Fruit fly (Drosophila melanogaster) whole organism, embryonic: ENCODE results near the gene CBP.

Experiments used
- Adf1 ChIP-seq: fragments of 200-800 bp; sonication (Bioruptor generic); IDR thresholded peaks from 2 replicates; pipeline ENCODE4 v1.3.6; 2022; ENCODE audit warnings: missing biosample characterization, missing genetic modification characterization
- Blimp-1 ChIP-seq: fragments of 200-800 bp; sonication (Bioruptor generic); optimal IDR thresholded peaks from 3 replicates; lab custom pipeline; 2018; ENCODE audit warnings: missing biosample characterization, missing genetic modification characterization, mild to moderate bottlenecking, moderate library complexity, missing genetic modification reagents
- CG10147 ChIP-seq: fragments of 200-800 bp; sonication (Bioruptor generic); optimal IDR thresholded peaks from 2 replicates; lab custom pipeline; 2019; ENCODE audit warnings: missing biosample characterization, mild to moderate bottlenecking, missing genetic modification characterization, moderate library complexity
- CG12071 ChIP-seq: fragments of 200-800 bp; sonication (Bioruptor generic); optimal IDR thresholded peaks from 3 replicates; lab custom pipeline; 2018; ENCODE audit warnings: missing biosample characterization, mild to moderate bottlenecking, missing genetic modification characterization
- CG12236 ChIP-seq: fragments of 200-800 bp; sonication (Bioruptor generic); optimal IDR thresholded peaks from 2 replicates; lab custom pipeline; 2016; ENCODE audit warnings: missing biosample characterization, missing genetic modification characterization
- CG12659 ChIP-seq: fragments of 200-800 bp; sonication (Bioruptor generic); optimal IDR thresholded peaks from 3 replicates; lab custom pipeline; 2017; ENCODE audit warnings: mild to moderate bottlenecking, missing biosample characterization, missing genetic modification reagents, missing genetic modification characterization
- CG13624 ChIP-seq: fragments of 200-800 bp; sonication (Bioruptor generic); optimal IDR thresholded peaks from 2 replicates; lab custom pipeline; 2016; ENCODE audit warnings: missing biosample characterization, missing genetic modification characterization
- CG14667 ChIP-seq: fragments of 200-800 bp; sonication (Bioruptor generic); IDR thresholded peaks from 2 replicates; pipeline ENCODE4 v1.3.6; 2022; ENCODE audit warnings: missing biosample characterization, missing genetic modification characterization
- CG17568 ChIP-seq: fragments of 200-800 bp; sonication (Bioruptor generic); optimal IDR thresholded peaks from 2 replicates; lab custom pipeline; 2018; ENCODE audit warnings: missing biosample characterization, mild to moderate bottlenecking, missing genetic modification characterization, moderate library complexity
- CG17802 ChIP-seq: fragments of 200-800 bp; sonication (Bioruptor generic); optimal IDR thresholded peaks from 2 replicates; lab custom pipeline; 2018; ENCODE audit warnings: missing biosample characterization, mild to moderate bottlenecking, missing genetic modification characterization, moderate library complexity
- CG2202 ChIP-seq: fragments of 200-800 bp; sonication (Bioruptor generic); optimal IDR thresholded peaks from 2 replicates; lab custom pipeline; 2018; ENCODE audit warnings: missing biosample characterization, mild to moderate bottlenecking, missing genetic modification characterization
- CG2889 ChIP-seq: fragments of 200-800 bp; sonication (Bioruptor generic); IDR thresholded peaks from 3 replicates; pipeline ENCODE4 v1.3.6; 2022; ENCODE audit warnings: missing biosample characterization, missing genetic modification characterization
- CG33557 ChIP-seq: fragments of 200-800 bp; sonication (Bioruptor generic); optimal IDR thresholded peaks from 2 replicates; lab custom pipeline; 2019; ENCODE audit warnings: missing biosample characterization, mild to moderate bottlenecking, missing genetic modification characterization, moderate library complexity
- CG4730 ChIP-seq: fragments of 200-800 bp; sonication (Bioruptor generic); IDR thresholded peaks from 2 replicates; pipeline ENCODE4 v1.3.6; 2022; ENCODE audit warnings: missing biosample characterization, missing genetic modification characterization
- CG6791 ChIP-seq: fragments of 200-800 bp; sonication (Bioruptor generic); IDR thresholded peaks from 3 replicates; pipeline ENCODE4 v1.3.6; 2022; ENCODE audit warnings: missing biosample characterization, missing genetic modification characterization; ENCODE audit not compliant: partially characterized antibody
- CG6854 ChIP-seq: fragments of 200-800 bp; sonication (Bioruptor generic); optimal IDR thresholded peaks from 3 replicates; lab custom pipeline; 2017; ENCODE audit warnings: missing biosample characterization, mild to moderate bottlenecking, missing genetic modification characterization
- CG8290 ChIP-seq, 3 experiments: fragments of 200-800 bp; sonication (Bioruptor generic); optimal IDR thresholded peaks; 2 replicates each; lab custom pipeline; 2016 to 2019; ENCODE audit warnings: missing biosample characterization in 3 of 3, missing genetic modification characterization in 3 of 3, mild to moderate bottlenecking in 2 of 3, moderate library complexity in 1 of 3
- CoRest ChIP-seq: fragments of 200-800 bp; sonication (Bioruptor generic); optimal IDR thresholded peaks from 3 replicates; lab custom pipeline; 2018; ENCODE audit warnings: missing biosample characterization, mild to moderate bottlenecking, missing genetic modification characterization, moderate library complexity
- CrebB ChIP-seq: fragments of 200-800 bp; sonication (Bioruptor generic); optimal IDR thresholded peaks from 3 replicates; lab custom pipeline; 2018; ENCODE audit warnings: missing biosample characterization, mild to moderate bottlenecking, missing genetic modification characterization
- Dek ChIP-seq: fragments of 200-800 bp; sonication (Bioruptor generic); optimal IDR thresholded peaks from 3 replicates; lab custom pipeline; 2019; ENCODE audit warnings: missing biosample characterization, mild to moderate bottlenecking, missing genetic modification characterization, moderate library complexity
- Doc3 ChIP-seq: fragments of 200-800 bp; sonication (Bioruptor generic); IDR thresholded peaks from 3 replicates; pipeline ENCODE4 v1.3.6; 2022; ENCODE audit warnings: missing biosample characterization, missing genetic modification characterization; ENCODE audit not compliant: partially characterized antibody
- Ets65A ChIP-seq: fragments of 200-800 bp; sonication (Bioruptor generic); peaks from one replicate; lab custom pipeline; 2016; ENCODE audit warnings: missing biosample characterization, missing genetic modification characterization
- HHEX ChIP-seq: fragments of 200-800 bp; sonication (Bioruptor generic); optimal IDR thresholded peaks from 3 replicates; lab custom pipeline; 2017; ENCODE audit warnings: missing biosample characterization, mild to moderate bottlenecking, missing genetic modification characterization, missing genetic modification reagents
- Hr3 ChIP-seq: fragments of 200-800 bp; sonication (Bioruptor generic); optimal IDR thresholded peaks from 3 replicates; lab custom pipeline; 2016; ENCODE audit warnings: missing biosample characterization, missing genetic modification characterization
- Lpt ChIP-seq: fragments of >200 bp; optimal IDR thresholded peaks from 2 replicates; lab custom pipeline; 2018; ENCODE audit warnings: missing biosample characterization, missing genetic modification characterization
- NK7.1 ChIP-seq: fragments of 200-800 bp; sonication (Bioruptor generic); optimal IDR thresholded peaks from 3 replicates; lab custom pipeline; 2016; ENCODE audit warnings: missing biosample characterization, missing genetic modification characterization
- Neu2 ChIP-seq: fragments of 200-800 bp; sonication (Bioruptor generic); optimal IDR thresholded peaks from 3 replicates; lab custom pipeline; 2016; ENCODE audit warnings: missing biosample characterization, missing genetic modification characterization, borderline replicate concordance
- Tbp ChIP-seq: fragments of >200 bp; optimal IDR thresholded peaks from 2 replicates; lab custom pipeline; 2018; ENCODE audit warnings: missing biosample characterization, missing genetic modification characterization
- ac ChIP-seq: fragments of 200-800 bp; sonication (Bioruptor generic); optimal IDR thresholded peaks from 3 replicates; lab custom pipeline; 2017; ENCODE audit warnings: missing biosample characterization, mild to moderate bottlenecking, missing genetic modification characterization
- aop ChIP-seq: fragments of 200-800 bp; sonication (Bioruptor generic); IDR thresholded peaks from 2 replicates; pipeline ENCODE4 v1.3.6; 2022; ENCODE audit warnings: missing biosample characterization, missing genetic modification characterization
- ato ChIP-seq: fragments of 200-800 bp; sonication (Bioruptor generic); IDR thresholded peaks from 2 replicates; pipeline ENCODE4 v1.3.6; 2022; ENCODE audit warnings: missing biosample characterization, missing genetic modification characterization; ENCODE audit not compliant: partially characterized antibody
- chinmo ChIP-seq: fragments of 200-800 bp; sonication (Bioruptor generic); IDR thresholded peaks from 4 replicates; pipeline ENCODE4 v1.3.6; 2022; ENCODE audit warnings: missing biosample characterization, missing genetic modification characterization; ENCODE audit not compliant: partially characterized antibody
- crc ChIP-seq: fragments of 200-800 bp; sonication (Bioruptor generic); optimal IDR thresholded peaks from 2 replicates; lab custom pipeline; 2016; ENCODE audit warnings: missing biosample characterization, missing genetic modification characterization
- crp ChIP-seq, 2 experiments: fragments of 200-800 bp; sonication (Bioruptor generic); optimal IDR thresholded peaks; 2 replicates in 1 of 2; 3 replicates in 1 of 2; lab custom pipeline; 2017; ENCODE audit warnings: missing biosample characterization in 2 of 2, missing genetic modification characterization in 2 of 2, mild to moderate bottlenecking in 1 of 2, moderate library complexity in 1 of 2
- cwo ChIP-seq: fragments of 200-800 bp; sonication (Bioruptor generic); optimal IDR thresholded peaks from 3 replicates; lab custom pipeline; 2017; ENCODE audit warnings: missing biosample characterization, missing genetic modification characterization, mild to moderate bottlenecking, moderate library complexity, missing genetic modification reagents
- fu2 ChIP-seq: fragments of 200-800 bp; sonication (Bioruptor generic); optimal IDR thresholded peaks from 2 replicates; lab custom pipeline; 2016; ENCODE audit warnings: missing biosample characterization, missing genetic modification characterization
- gem ChIP-seq: fragments of 200-800 bp; sonication (Bioruptor generic); optimal IDR thresholded peaks from 2 replicates; lab custom pipeline; 2019; ENCODE audit warnings: missing biosample characterization, mild to moderate bottlenecking, missing genetic modification characterization, moderate library complexity
- hb ChIP-seq: fragments of 200-800 bp; sonication (Bioruptor generic); IDR thresholded peaks from 3 replicates; pipeline ENCODE4 v1.3.6; 2022; ENCODE audit warnings: missing biosample characterization, missing genetic modification characterization; ENCODE audit not compliant: partially characterized antibody
- klu ChIP-seq: fragments of 200-800 bp; sonication (Bioruptor generic); IDR thresholded peaks from 2 replicates; pipeline ENCODE4 v1.3.6; 2022; ENCODE audit warnings: missing biosample characterization, missing genetic modification characterization
- maf-S ChIP-seq: fragments of 200-800 bp; sonication (Bioruptor generic); optimal IDR thresholded peaks from 2 replicates; lab custom pipeline; 2016; ENCODE audit warnings: missing biosample characterization, missing genetic modification characterization
- pan ChIP-seq, 4 experiments: fragments of >200 bp in 3 of 4; fragments of 200-800 bp in 1 of 4; sonication (Bioruptor generic) in 1 of 4; optimal IDR thresholded peaks in 3 of 4; IDR thresholded peaks in 1 of 4; 2 replicates each; pipeline versions ENCODE4 v1.3.6 to Lab custom; 2017 to 2022; ENCODE audit warnings: missing biosample characterization in 2 of 4, missing genetic modification characterization in 2 of 4, mixed read lengths in 1 of 4
- pnt ChIP-seq: fragments of 200-800 bp; sonication (Bioruptor generic); optimal IDR thresholded peaks from 3 replicates; lab custom pipeline; 2016; ENCODE audit warnings: missing biosample characterization, missing genetic modification characterization
- ranshi ChIP-seq: fragments of 200-800 bp; sonication (Bioruptor generic); IDR thresholded peaks from 2 replicates; pipeline ENCODE4 v1.3.6; 2022; ENCODE audit warnings: missing biosample characterization, missing genetic modification characterization
- shn ChIP-seq: fragments of 200-800 bp; sonication (Bioruptor generic); optimal IDR thresholded peaks from 3 replicates; lab custom pipeline; 2016; ENCODE audit warnings: missing biosample characterization, missing genetic modification characterization
- sr ChIP-seq: fragments of 200-800 bp; sonication (Bioruptor generic); IDR thresholded peaks from 3 replicates; pipeline ENCODE4 v1.3.6; 2022; ENCODE audit warnings: missing biosample characterization, missing genetic modification characterization
- unc-4 ChIP-seq: fragments of 200-800 bp; sonication (Bioruptor generic); IDR thresholded peaks from 2 replicates; pipeline ENCODE4 v1.3.6; 2022; ENCODE audit warnings: missing biosample characterization, missing genetic modification characterization; ENCODE audit not compliant: partially characterized antibody
- yki ChIP-seq: fragments of >200 bp; optimal IDR thresholded peaks from 3 replicates; lab custom pipeline; 2018
- zfh1 ChIP-seq: fragments of 200-800 bp; sonication (Bioruptor generic); IDR thresholded peaks from 3 replicates; pipeline ENCODE4 v1.3.6; 2022; ENCODE audit warnings: missing biosample characterization, missing genetic modification characterization

Gene CBP

DNA sequence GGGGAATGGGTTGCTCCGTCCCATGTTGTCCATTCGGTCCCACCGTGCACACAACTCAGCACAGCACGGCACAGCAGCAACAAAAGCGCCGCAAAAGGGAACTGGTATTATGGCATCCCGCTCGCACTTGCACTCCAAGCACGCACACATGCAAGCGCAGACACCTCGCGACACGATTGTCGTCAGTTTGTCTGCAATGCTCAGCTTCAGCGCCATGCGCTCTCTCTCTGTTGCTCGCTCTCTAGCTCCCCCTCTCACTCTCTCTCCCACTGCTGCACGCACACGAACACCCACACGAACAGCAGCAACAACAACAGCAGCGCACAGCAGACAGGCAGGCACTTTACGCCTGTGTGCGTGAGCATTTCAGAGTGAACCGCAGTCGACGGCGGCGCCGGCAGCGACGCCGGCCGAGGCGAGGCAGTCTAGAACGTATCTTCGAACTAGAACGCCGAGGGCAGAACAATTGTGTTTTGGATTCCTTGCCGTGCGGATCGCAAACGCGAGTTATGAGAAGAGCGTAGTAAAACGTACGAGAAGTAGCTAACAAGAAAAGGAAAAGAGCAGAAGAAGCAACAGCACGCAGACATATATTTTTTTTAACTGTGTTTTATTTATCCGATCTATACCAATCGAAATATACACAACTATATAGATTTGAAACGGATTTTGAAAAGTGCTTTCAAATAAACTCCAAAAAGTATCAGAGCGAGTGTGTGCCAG lies 29.5 kb upstream of the CBP start, which contains the start of gene brk (continued):
- TF ChIP-seq CG10147 (GFP tag; lab: Kevin White, UChicago) (no peak), ato (GFP tag; lab: Robert Waterston, UW) (no peak; the same call in 1 of the 2 replicates), Ets65A (GFP tag; lab: Kevin White, UChicago) (no peak), yki (peak; percentile 88), gem (tag; lab: Kevin White, UChicago) (no peak), Hr3 (GFP tag; lab: Kevin White, UChicago) (no peak), chinmo (peak; percentile 99), fu2 (GFP tag; lab: Kevin White, UChicago) (no peak), CG4730 (GFP tag; lab: Robert Waterston, UW) (no peak), sr (GFP tag; lab: Robert Waterston, UW) (peak; percentile 98), NK7.1 (GFP tag; lab: Kevin White, UChicago) (no peak), maf-S (no peak), CoRest (no peak), CG12236 (no peak), ac (GFP tag; lab: Kevin White, UChicago) (no peak), CrebB (tag; lab: Kevin White, UChicago) (no peak), CG33557 (GFP tag; lab: Kevin White, UChicago) (no peak), crp (GFP tag; optimal IDR thresholded peaks at IDR 0.05; lab: Kevin White, UChicago) (no peak), CG12659 (GFP tag; lab: Kevin White, UChicago) (no peak), CG6791 (GFP tag; lab: Robert Waterston, UW) (peak; percentile 40; the same call in 1 of the 3 replicates), CG8290 (GFP tag; optimal IDR thresholded peaks at IDR 0.05; lab: Kevin White, UChicago) (no peak), CG8290 (tag; optimal IDR thresholded peaks at IDR 0.05; lab: Kevin White, UChicago) (peak in 1 of 2 experiments; percentile 40), Dek (no peak), zfh1 (GFP tag; lab: Robert Waterston, UW) (0 out of 3 replicates have a peak, but pooled peaks have one; percentile 23), CG17568 (GFP tag; lab: Kevin White, UChicago) (no peak), ranshi (GFP tag; lab: Robert Waterston, UW) (no peak; the same call in 1 of the 2 replicates), hb (GFP tag; lab: Robert Waterston, UW) (no peak), Tbp (GFP tag; lab: Kevin White, UChicago) (no peak), crc (GFP tag; lab: Kevin White, UChicago) (no peak), Lpt (no peak), pnt (GFP tag; lab: Kevin White, UChicago) (no peak), Neu2 (GFP tag; lab: Kevin White, UChicago) (no peak), CG2202 (tag; lab: Kevin White, UChicago) (no peak), shn (GFP tag; lab: Kevin White, UChicago) (peak; percentile 99), klu (GFP tag; lab: Robert Waterston, UW) (0 out of 2 replicates have a peak, but pooled peaks have one; percentile 36), HHEX (GFP tag; lab: Kevin White, UChicago) (no peak), CG17802 (no peak), CG13624 (GFP tag; lab: Kevin White, UChicago) (no peak), CG2889 (GFP tag; lab: Robert Waterston, UW) (no peak), cwo (GFP tag; lab: Kevin White, UChicago) (no peak), Blimp-1 (GFP tag; lab: Kevin White, UChicago) (no peak), Doc3 (GFP tag; lab: Robert Waterston, UW) (no peak), Adf1 (GFP tag; lab: Robert Waterston, UW) (peak; percentile 100), CG12071 (no peak), CG14667 (GFP tag; lab: Robert Waterston, UW) (no peak), aop (GFP tag; lab: Robert Waterston, UW) (no peak), CG6854 (GFP tag; lab: Kevin White, UChicago) (no peak), pan (optimal IDR thresholded peaks at IDR 0.05; lab: Kevin White, UChicago) (no peak), pan (GFP tag; optimal IDR thresholded peaks at IDR 0.05 in 1 of 2, IDR thresholded peaks at IDR 0.05 in 1 of 2) (peak in 1 of 2 experiments; percentile 37), unc-4 (GFP tag; lab: Robert Waterston, UW) (peak; percentile 37; the same call in 1 of the 2 replicates)
